Fruit fly (Drosophila melanogaster) whole organism, pupa: ENCODE results near the gene CG10376.

ENCODE experiments used
- CG10348 ChIP-seq: fragments of 200-800 bp; sonication (Bioruptor generic); IDR thresholded peaks from 2 replicates; pipeline ENCODE4 v1.3.6; 2022; ENCODE audit warnings: missing biosample characterization, missing genetic modification characterization
- CG12605 ChIP-seq: fragments of 200-800 bp; sonication (Bioruptor generic); IDR thresholded peaks from 2 replicates; pipeline ENCODE4 v1.3.6; 2022; ENCODE audit warnings: missing biosample characterization, missing genetic modification characterization
- CG13204 ChIP-seq: fragments of 200-800 bp; sonication (Bioruptor generic); optimal IDR thresholded peaks from 2 replicates; lab custom pipeline; 2018; ENCODE audit warnings: missing biosample characterization, mild to moderate bottlenecking, missing genetic modification characterization, moderate library complexity
- CG17806 ChIP-seq: fragments of 200-800 bp; sonication (Bioruptor generic); optimal IDR thresholded peaks from 2 replicates; lab custom pipeline; 2018; ENCODE audit warnings: missing biosample characterization, mild to moderate bottlenecking, missing genetic modification characterization, moderate library complexity
- CG4496 ChIP-seq: fragments of 200-800 bp; sonication (Bioruptor generic); IDR thresholded peaks from 3 replicates; pipeline ENCODE4 v1.3.6; 2022; ENCODE audit warnings: missing biosample characterization, missing genetic modification characterization
- D1 ChIP-seq: fragments of 200-800 bp; sonication (Bioruptor generic); optimal IDR thresholded peaks from 2 replicates; lab custom pipeline; 2018; ENCODE audit warnings: missing biosample characterization, mild to moderate bottlenecking, missing genetic modification characterization, moderate library complexity
- EcR ChIP-seq: fragments of 200-800 bp; sonication (Bioruptor generic); optimal IDR thresholded peaks from 3 replicates; lab custom pipeline; 2019; ENCODE audit warnings: missing biosample characterization, missing genetic modification characterization, mild to moderate bottlenecking, moderate library complexity, missing genetic modification reagents
- Pif1B ChIP-seq: fragments of 200-800 bp; sonication (Bioruptor generic); optimal IDR thresholded peaks from 3 replicates; lab custom pipeline; 2016; ENCODE audit warnings: missing biosample characterization, missing genetic modification characterization
- Snoo ChIP-seq: fragments of 200-800 bp; sonication (Bioruptor generic); optimal IDR thresholded peaks from 3 replicates; lab custom pipeline; 2017; ENCODE audit warnings: missing biosample characterization, mild to moderate bottlenecking, missing genetic modification characterization, inconsistent platforms
- fd96Ca ChIP-seq: fragments of 200-800 bp; sonication (Bioruptor generic); IDR thresholded peaks from 3 replicates; pipeline ENCODE4 v1.3.6; 2022; ENCODE audit warnings: missing biosample characterization, missing genetic modification characterization
- gl ChIP-seq: fragments of 200-800 bp; sonication (Bioruptor generic); optimal IDR thresholded peaks from 2 replicates; lab custom pipeline; 2018; ENCODE audit warnings: missing biosample characterization, mild to moderate bottlenecking, missing genetic modification characterization
- rn ChIP-seq: fragments of 200-800 bp; sonication (Bioruptor generic); IDR thresholded peaks from 2 replicates; pipeline ENCODE4 v1.3.6; 2022; ENCODE audit warnings: missing biosample characterization, missing genetic modification characterization

dm6 chr2L:18676948-18677820, 25.7 kb downstream of the CG10376 start, which contains the start of the genes Mst36Fa and CG31751:
- TF ChIP-seq Snoo (tag; lab: Kevin White, UChicago): no peak
- TF ChIP-seq rn (GFP tag; lab: Robert Waterston, UW): no peak
- TF ChIP-seq Pif1B: no peak
- TF ChIP-seq CG10348 (GFP tag; lab: Robert Waterston, UW): 0 out of 2 replicates have a peak, but pooled peaks have one; percentile 6
- peak; percentile 46; the same call in 1 of the 3 replicates for TF ChIP-seq CG4496
- no peak for TF ChIP-seq fd96Ca (GFP tag; lab: Robert Waterston, UW)
- no peak for TF ChIP-seq EcR (GFP tag; lab: Kevin White, UChicago)
- no peak for TF ChIP-seq gl (tag; lab: Kevin White, UChicago)
- no peak for TF ChIP-seq D1 (tag; lab: Kevin White, UChicago)
- TF ChIP-seq CG12605 (GFP tag; lab: Robert Waterston, UW): no peak
- no peak for TF ChIP-seq CG17806 (tag; lab: Kevin White, UChicago)
- TF ChIP-seq CG13204: no peak
